Worm (Caenorhabditis elegans): ENCODE results near the gene F25G6.9.
"Not testable (repeated sequence)": the region's sequence is repeated elsewhere in the genome, so short reads cannot be mapped to it uniquely, and the experiment has no call there.

The F25G6.9 gene

ce11 chrV:8534534-8535283, 35.1 kb downstream of the F25G6.9 start, which contains the start of the genes his-6 and his-5:
Gene his-6 (minus strand): TSS chrV:8534977.
Gene his-5 (plus strand): TSS chrV:8535214.
- TF ChIP-seq cnd-1 (tag; optimal IDR thresholded peaks at IDR 0.05), result peak; percentile 64
- TF ChIP-seq pha-4 (tag; optimal IDR thresholded peaks at IDR 0.05), result peak; percentile 1
- TF ChIP-seq mls-2 (tag; optimal IDR thresholded peaks at IDR 0.05), result peak; percentile 13

ce11 chrV:8533916-8534315, 35.9 kb downstream of the F25G6.9 start:
- TF ChIP-seq nhr-2 (tag; optimal IDR thresholded peaks at IDR 0.05) (no peak), zip-8 (tag; optimal IDR thresholded peaks at IDR 0.05) (peak; percentile 70)

- TF ChIP-seq ces-1 (GFP tag; optimal IDR thresholded peaks at IDR 0.05); unc-62 (GFP tag; optimal IDR thresholded peaks at IDR 0.05); cnd-1 (tag; optimal IDR thresholded peaks at IDR 0.05): not testable (repeated sequence)
Measured at ce11 chrV:8533067-8533466, 36.7 kb downstream of the F25G6.9 start, which contains the start of the genes his-8 and his-7. Gene his-8 (minus strand): TSS chrV:8533086. Gene his-7 (plus strand): TSS chrV:8533379.

- no peak for TF ChIP-seq pha-4 (tag; optimal IDR thresholded peaks at IDR 0.05)
- no peak for TF ChIP-seq ceh-43 (GFP tag; optimal IDR thresholded peaks at IDR 0.05)
- no peak for TF ChIP-seq unc-120 (tag; optimal IDR thresholded peaks at IDR 0.05; ENCODE audit: poor library complexity, severe bottlenecking)
- TF ChIP-seq lin-13 (tag; optimal IDR thresholded peaks at IDR 0.05), result no peak
- no peak for TF ChIP-seq lin-32 (GFP tag; optimal IDR thresholded peaks at IDR 0.05)
- no peak for TF ChIP-seq snpc-4 (tag; optimal IDR thresholded peaks at IDR 0.05)
- no peak for TF ChIP-seq ceh-39 (tag; optimal IDR thresholded peaks at IDR 0.05)
- TF ChIP-seq nhr-12 (tag; optimal IDR thresholded peaks at IDR 0.05), result no peak
- no peak for TF ChIP-seq unc-62 (GFP tag; optimal IDR thresholded peaks at IDR 0.05)
- TF ChIP-seq nhr-28 (tag; optimal IDR thresholded peaks at IDR 0.05), result no peak
- TF ChIP-seq sem-2 (GFP tag; optimal IDR thresholded peaks at IDR 0.05), result no peak
- TF ChIP-seq cnd-1 (tag; optimal IDR thresholded peaks at IDR 0.05), result no peak
- TF ChIP-seq flh-1 (GFP tag; optimal IDR thresholded peaks at IDR 0.05), result no peak
- no peak for TF ChIP-seq nhr-237 (tag; optimal IDR thresholded peaks at IDR 0.05)
- no peak for TF ChIP-seq ham-2 (GFP tag; optimal IDR thresholded peaks at IDR 0.05)
- TF ChIP-seq elt-1 (tag; optimal IDR thresholded peaks at IDR 0.05; ENCODE audit: borderline replicate concordance, insufficient read depth), result no peak
- no peak for TF ChIP-seq sptf-1 (tag; optimal IDR thresholded peaks at IDR 0.05)
- no peak for TF ChIP-seq nhr-2 (tag; optimal IDR thresholded peaks at IDR 0.05)
Measured at ce11 chrV:8529219-8529618, 40.6 kb downstream of the F25G6.9 start, which contains the start of gene otpl-5. Gene otpl-5 (plus strand): TSS chrV:8529519.

ce11 chrV:8525774-8526173, 44.0 kb downstream of the F25G6.9 start, which contains the start of gene otpl-6:
Gene otpl-6 (plus strand): TSS chrV:8526074.
- no peak for TF ChIP-seq unc-39 (tag; optimal IDR thresholded peaks at IDR 0.05)
- no peak for TF ChIP-seq elt-1 (tag; optimal IDR thresholded peaks at IDR 0.05; ENCODE audit: borderline replicate concordance, insufficient read depth)
- TF ChIP-seq mep-1 (tag; optimal IDR thresholded peaks at IDR 0.05), result no peak
- no peak for TF ChIP-seq lin-32 (GFP tag; optimal IDR thresholded peaks at IDR 0.05)
- TF ChIP-seq tbx-8 (GFP tag; optimal IDR thresholded peaks at IDR 0.05), result no peak
- TF ChIP-seq cnd-1 (tag; optimal IDR thresholded peaks at IDR 0.05), result no peak
- no peak for TF ChIP-seq elt-3 (tag; optimal IDR thresholded peaks at IDR 0.05)
- TF ChIP-seq nhr-2 (tag; optimal IDR thresholded peaks at IDR 0.05), result no peak
- TF ChIP-seq lsy-2 (tag; optimal IDR thresholded peaks at IDR 0.05), result no peak
- TF ChIP-seq ztf-11 (tag; optimal IDR thresholded peaks at IDR 0.05), result no peak
- TF ChIP-seq hlh-1 (tag; optimal IDR thresholded peaks at IDR 0.05), result no peak
- TF ChIP-seq ceh-43 (GFP tag; optimal IDR thresholded peaks at IDR 0.05), result no peak
- no peak for TF ChIP-seq flh-1 (GFP tag; optimal IDR thresholded peaks at IDR 0.05)
- no peak for TF ChIP-seq ceh-39 (tag; optimal IDR thresholded peaks at IDR 0.05)

Measured in whole organism, mixed stage, embryonic.